Fruit fly (Drosophila melanogaster): ENCODE results near the gene CG7131.

Gene CG7131

dm6 chr3R:18296084-18296483, 7.5 kb upstream of the CG7131 start:
- TF ChIP-seq CG17801 (GFP tag; optimal IDR thresholded peaks at IDR 0.05; ENCODE audit: partially characterized antibody): no peak

- TF ChIP-seq CG17801 (GFP tag; optimal IDR thresholded peaks at IDR 0.05; ENCODE audit: partially characterized antibody): no peak
These were observed 6.8 kb upstream of the CG7131 start for dm6 chr3R:18295262-18295944.

DNA sequence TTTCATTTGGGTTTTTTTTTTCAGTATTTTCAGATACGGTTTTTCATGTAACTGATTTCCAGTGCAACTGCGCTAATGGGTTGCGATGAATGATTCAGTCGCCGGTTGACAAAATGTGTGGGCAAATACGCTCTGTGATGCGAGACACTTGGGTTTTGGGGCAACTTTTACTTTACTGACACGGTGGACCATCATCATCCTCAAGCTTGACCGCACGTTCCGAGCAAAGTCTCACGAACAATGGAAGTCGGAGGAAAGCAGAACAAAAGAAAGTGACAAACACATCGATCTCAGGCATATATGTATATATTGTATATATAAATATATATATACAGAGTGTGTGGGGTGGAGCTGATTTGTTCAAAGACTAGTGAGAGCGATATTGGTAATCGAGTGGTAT, 5.9 kb upstream of the CG7131 start:
- no peak for TF ChIP-seq CG17801 (GFP tag; optimal IDR thresholded peaks at IDR 0.05; ENCODE audit: partially characterized antibody)

DNA sequence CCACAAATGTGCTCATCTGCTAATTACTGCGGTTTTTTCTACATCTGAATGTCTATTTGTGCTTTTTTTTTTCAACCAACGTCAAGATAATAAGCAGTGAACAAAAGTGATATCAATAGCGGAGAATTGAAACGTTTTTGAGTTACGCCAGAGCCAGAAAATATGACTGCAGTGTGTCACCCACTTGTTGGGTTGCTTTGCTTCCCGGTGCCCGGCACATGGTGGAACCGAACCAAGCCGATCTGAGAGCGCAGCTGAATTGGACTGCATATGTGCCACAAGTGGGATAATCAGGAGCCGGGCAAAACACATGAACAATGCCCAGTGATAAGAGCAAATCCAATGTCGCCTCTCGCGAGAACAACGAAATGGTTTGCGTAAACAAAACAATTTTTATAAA, 3.8 kb upstream of the CG7131 start:
- no peak for TF ChIP-seq CG17801 (GFP tag; optimal IDR thresholded peaks at IDR 0.05; ENCODE audit: partially characterized antibody)

DNA sequence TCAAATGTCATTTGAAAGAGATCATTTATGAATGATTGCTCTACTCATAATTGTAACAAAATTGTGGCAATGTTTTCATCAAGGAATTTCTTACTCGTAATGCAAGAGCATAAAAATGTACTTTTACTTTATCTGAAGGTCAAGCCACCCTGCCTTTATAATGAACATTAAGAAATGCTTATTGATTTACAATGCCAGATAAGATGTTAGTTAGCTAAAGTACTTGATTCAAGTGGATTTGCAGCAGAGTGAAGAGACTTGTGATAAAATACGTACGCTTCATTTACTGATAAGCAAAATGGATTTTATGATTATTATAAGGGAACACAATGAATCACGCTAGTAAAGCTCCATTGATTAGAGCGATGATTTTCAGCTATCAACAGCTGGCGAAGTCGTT, 3.3 kb upstream of the CG7131 start:
- TF ChIP-seq CG17801 (GFP tag; optimal IDR thresholded peaks at IDR 0.05; ENCODE audit: partially characterized antibody): no peak

- TF ChIP-seq CG17801 (GFP tag; optimal IDR thresholded peaks at IDR 0.05; ENCODE audit: partially characterized antibody): no peak
These were observed 5.1 kb downstream of the CG7131 start, which contains the start of the genes CG14312 and CG8064 for dm6 chr3R:18283441-18283840. Gene CG14312 (minus strand): TSS chr3R:18283528. Gene CG8064 (plus strand): TSS chr3R:18283660.

DNA sequence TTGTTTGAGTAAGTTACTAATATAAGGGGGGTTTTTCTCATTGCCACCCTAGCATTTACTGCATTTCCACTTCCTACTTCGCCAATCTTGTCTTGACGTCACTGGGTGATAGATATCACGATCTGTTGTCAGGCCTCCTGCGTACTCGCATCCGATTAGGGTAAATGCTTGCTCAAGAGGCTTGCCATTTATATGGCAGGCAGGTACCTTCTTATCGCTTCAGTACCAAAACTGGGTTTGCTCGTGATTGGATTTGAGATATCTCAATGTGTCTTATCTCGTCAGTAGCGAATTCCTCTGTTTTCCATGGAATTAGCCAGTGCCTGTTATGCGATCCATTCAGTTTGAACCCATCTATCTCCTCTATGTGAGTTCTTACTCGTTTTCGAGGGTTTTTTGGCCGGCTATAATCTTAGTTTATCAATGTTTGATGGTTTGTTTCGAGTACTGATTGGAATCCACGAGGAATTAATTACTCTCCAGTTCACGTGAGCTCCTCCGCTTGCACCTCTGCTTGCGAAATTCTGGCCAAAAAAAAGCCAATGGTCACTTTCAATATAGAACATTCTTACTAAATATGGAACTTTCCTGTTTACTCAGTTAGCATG, 7.6 kb downstream of the CG7131 start:
- TF ChIP-seq CG17801 (GFP tag; optimal IDR thresholded peaks at IDR 0.05; ENCODE audit: partially characterized antibody): no peak

DNA sequence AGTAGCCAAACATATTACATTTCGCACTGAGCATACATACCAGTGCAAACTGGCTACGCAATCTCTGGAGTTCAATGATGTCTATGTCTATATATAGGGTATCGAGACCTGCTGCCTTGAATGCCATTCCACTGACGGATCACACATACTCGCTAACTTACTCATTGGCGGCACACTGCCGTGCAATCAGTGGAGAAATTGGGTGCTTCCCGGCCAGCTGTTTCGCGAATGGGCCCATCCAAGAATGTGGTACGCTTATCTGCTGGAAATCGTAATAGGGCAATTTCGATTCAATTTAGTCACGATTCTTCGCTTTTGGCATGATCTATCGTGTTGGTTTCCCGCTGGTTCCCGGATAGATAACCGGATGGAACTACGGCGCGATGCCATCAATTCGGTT, 8.4 kb downstream of the CG7131 start:
- TF ChIP-seq CG17801 (GFP tag; optimal IDR thresholded peaks at IDR 0.05; ENCODE audit: partially characterized antibody): no peak

DNA sequence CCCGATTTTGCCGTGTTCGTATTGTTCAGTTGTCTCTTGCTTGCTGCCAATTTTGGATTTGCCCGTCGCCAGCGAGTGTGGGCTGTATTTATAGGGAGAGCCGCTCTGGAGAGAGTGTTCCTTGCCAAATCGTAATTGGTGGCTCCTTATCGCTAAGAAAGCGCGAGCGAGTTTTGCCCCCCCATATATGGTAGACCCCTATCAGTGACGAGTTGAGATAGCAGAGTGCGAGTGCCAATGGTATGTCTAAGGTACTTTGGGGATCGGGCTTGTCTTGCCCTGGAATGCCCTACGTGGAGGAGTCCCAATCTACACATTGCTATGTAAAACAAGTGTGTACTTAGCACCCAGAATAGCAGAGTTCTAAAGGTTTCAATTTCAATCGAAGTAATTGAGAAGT, 9.1 kb downstream of the CG7131 start, which contains the start of gene CG7142:
TSS of gene CG7142 (minus strand) at position 29 of the 400 bp plus-strand sequence.
- no peak for TF ChIP-seq CG17801 (GFP tag; optimal IDR thresholded peaks at IDR 0.05; ENCODE audit: partially characterized antibody)

DNA sequence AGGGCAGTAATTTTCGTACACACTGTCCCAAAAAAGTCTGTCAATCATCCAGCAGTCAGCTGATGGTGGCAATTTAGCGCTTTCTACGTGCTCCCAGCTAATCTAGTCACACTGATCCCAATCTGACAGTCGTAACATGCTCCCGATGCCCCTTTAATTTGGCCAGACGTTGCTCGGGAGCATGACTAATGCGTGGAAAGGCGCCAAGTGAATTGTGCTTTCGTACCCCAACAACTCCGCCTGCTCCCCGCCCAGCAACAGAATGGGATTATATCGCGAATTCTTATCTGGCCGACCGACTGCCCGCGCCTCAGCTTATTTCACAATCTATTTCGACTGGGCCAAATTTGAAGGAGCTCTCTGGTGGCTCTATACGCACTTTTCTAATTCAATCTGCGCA, 11.2 kb downstream of the CG7131 start:
- TF ChIP-seq CG17801 (GFP tag; optimal IDR thresholded peaks at IDR 0.05; ENCODE audit: partially characterized antibody): no peak

DNA sequence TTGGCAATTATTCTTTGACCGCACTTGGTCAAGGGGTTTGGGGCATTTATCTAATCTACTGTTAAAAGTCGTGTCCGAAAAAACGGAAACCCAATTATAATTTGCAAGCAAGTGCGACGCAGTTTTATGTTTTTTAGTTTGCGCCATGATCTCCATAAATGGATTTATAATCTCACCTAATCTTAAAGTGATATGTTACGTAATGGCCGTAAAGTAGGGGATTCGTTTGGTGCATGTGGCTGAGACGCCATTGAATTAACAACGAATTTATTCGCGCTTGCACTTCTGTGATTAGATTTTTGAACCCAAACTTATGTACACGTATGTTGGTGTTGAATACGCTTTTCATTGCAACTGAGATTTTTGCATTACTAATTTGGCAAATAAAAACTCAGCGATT, 11.9 kb downstream of the CG7131 start:
- TF ChIP-seq CG17801 (GFP tag; optimal IDR thresholded peaks at IDR 0.05; ENCODE audit: partially characterized antibody): no peak

- TF ChIP-seq CG17801 (GFP tag; optimal IDR thresholded peaks at IDR 0.05; ENCODE audit: partially characterized antibody): no peak
These were observed 13.3 kb downstream of the CG7131 start for dm6 chr3R:18275113-18275782.

DNA sequence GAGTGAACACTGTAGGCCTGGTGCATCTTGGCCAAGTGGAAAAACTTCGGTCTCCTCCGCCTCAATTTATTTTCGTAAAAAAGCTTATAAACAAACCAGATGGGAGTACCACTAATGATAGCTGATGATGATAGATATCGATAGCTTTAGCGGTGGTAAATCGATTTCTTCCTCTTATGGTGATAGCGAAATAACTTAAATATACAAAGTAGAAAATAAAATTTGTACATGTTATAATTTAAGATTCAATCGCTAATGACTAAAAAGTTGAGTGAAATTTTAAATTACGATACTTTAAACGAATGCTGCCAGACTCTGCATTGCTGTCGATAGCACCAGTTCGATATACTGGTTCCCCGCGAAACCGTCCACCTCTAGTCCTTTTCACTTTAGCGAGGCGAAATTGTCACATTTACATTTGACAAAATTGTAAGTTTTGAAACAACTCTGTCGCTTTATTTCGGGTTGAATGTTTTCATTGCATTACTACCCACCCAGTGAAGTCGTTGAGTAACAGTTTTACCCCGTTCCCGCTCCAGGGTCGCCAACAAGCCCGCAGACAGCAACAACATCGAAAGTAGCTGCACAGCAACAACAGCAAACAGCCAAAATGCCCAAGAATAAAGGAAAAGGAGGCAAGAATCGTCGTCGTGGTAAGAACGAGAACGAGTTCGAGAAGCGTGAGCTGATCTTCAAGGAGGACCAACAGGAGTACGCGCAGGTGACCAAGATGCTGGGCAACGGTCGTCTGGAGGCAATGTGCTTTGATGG, 14.1 kb downstream of the CG7131 start, which contains the start of the genes Vps39 and eIF1A:
TSS of gene Vps39 (minus strand) at position 119 of the 771 bp plus-strand sequence.
TSS of gene eIF1A (plus strand) at position 338 of the 771 bp plus-strand sequence.
- TF ChIP-seq CG17801 (GFP tag; optimal IDR thresholded peaks at IDR 0.05; ENCODE audit: partially characterized antibody): peak; percentile 40

DNA sequence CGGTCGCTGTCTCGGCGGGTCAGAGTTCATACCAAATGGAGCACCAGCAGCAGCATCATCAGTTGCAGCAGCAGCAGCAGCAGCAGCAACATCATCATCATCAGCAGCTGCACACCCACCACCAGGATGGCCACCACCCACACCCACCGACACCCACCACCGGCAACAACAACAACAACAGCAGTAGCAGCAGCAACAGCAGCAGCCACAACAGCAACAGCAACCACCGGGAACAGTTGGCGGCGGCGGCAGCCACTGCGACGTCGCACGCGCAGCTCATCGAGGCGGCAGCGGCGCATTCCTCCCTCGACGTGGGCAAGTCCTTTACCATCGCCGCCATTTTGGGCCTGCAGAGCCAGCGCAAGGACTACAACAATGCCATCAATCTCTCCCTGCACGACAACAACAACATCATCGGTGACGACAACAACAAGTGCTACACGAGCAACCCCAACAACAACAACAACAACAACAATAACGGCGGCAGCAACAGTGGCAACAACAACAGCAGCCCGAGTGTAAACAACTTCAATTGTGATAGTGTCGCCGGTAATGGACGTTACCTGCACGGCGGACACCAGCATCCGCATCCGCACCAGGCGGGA, 18.7 kb downstream of the CG7131 start:
- no peak for TF ChIP-seq CG17801 (GFP tag; optimal IDR thresholded peaks at IDR 0.05; ENCODE audit: partially characterized antibody)

dm6 chr3R:18267489-18267888, 21.1 kb downstream of the CG7131 start, which contains the start of gene CG18599:
Gene CG18599 (plus strand): TSS chr3R:18267789.
- no peak for TF ChIP-seq CG17801 (GFP tag; optimal IDR thresholded peaks at IDR 0.05; ENCODE audit: partially characterized antibody)

Measured in ovary, adult (tissue).